Fruit fly (Drosophila melanogaster): ENCODE results near the gene Srg1.

dm6 chr3R:24856143-24856542 lies 8.4 kb downstream of the Srg1 start, which contains the start of gene HDAC11:
- TF ChIP-seq CG11294 (GFP tag; IDR thresholded peaks at IDR 0.05) = no peak
- no peak for TF ChIP-seq CG6854 (GFP tag; optimal IDR thresholded peaks at IDR 0.05)
- TF ChIP-seq CG1621 (tag; optimal IDR thresholded peaks at IDR 0.05) = no peak
- no peak for TF ChIP-seq CG8632 (GFP tag; optimal IDR thresholded peaks at IDR 0.05)
- no peak for TF ChIP-seq CG8119 (GFP tag; IDR thresholded peaks at IDR 0.05)
- no peak for TF ChIP-seq cyc (GFP tag; optimal IDR thresholded peaks at IDR 0.05)
- TF ChIP-seq CG3919 (GFP tag; optimal IDR thresholded peaks at IDR 0.05) = no peak
- no peak for TF ChIP-seq Hr38 (GFP tag; optimal IDR thresholded peaks at IDR 0.05)
- no peak for TF ChIP-seq CG15336 (GFP tag; IDR thresholded peaks at IDR 0.05)
- TF ChIP-seq CG32006 (GFP tag; optimal IDR thresholded peaks at IDR 0.05) = no peak
- TF ChIP-seq net (GFP tag; optimal IDR thresholded peaks at IDR 0.05) = no peak
- no peak for TF ChIP-seq fd85E (GFP tag; optimal IDR thresholded peaks at IDR 0.05)
- TF ChIP-seq lz (GFP tag; optimal IDR thresholded peaks at IDR 0.05) = no peak
